Worm (Caenorhabditis elegans): ENCODE data around the gene spig-4.

DNA sequence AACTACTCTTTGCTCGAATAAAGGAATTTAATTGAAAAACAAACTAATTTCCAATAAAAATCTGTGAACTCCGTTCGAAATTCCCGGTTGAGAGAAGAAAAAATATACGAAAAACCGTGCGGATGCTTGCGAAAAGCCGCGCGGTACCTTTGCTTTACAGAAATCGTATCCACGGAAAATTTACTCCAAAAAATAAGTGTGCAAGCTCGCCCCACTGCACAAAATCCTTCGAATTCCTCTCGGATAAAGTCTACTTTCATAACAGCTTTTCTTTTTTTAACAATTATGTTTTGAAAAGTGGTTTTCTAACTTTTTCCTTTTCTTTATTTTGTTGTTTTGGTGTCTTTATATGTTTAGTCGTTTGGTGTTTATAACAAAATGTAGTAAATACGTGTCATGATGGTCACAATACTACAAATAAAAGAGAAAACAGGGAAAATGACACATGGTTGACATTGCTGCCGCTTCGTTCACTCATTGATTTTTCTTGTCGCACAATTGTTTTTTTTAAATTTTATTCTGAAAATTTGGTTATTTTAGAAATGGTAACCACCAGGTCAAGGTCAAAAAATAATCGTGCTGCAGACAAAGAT is 40.7 kb upstream of the spig-4 start, which contains the start of gene cept-2:
- TF ChIP-seq ama-1 (optimal IDR thresholded peaks at IDR 0.05) (no peak), tbx-11 (GFP tag; IDR thresholded peaks at IDR 0.05) (no peak), tbx-37 (GFP tag; conservative IDR thresholded peaks at IDR 0.05) (peak; percentile 19; the same call in 1 of the 2 replicates), scrt-1 (GFP tag; IDR thresholded peaks at IDR 0.05) (no peak), pes-1 (GFP tag; IDR thresholded peaks at IDR 0.05) (no peak), ceh-36 (tag; optimal IDR thresholded peaks at IDR 0.05) (no peak), ceh-13 (GFP tag; optimal IDR thresholded peaks at IDR 0.05) (no peak), F13C5.2 (tag; optimal IDR thresholded peaks at IDR 0.05) (peak; percentile 75), ets-7 (tag; optimal IDR thresholded peaks at IDR 0.05) (peak; percentile 28), sea-1 (GFP tag; conservative IDR thresholded peaks at IDR 0.05) (no peak), hnd-1 (tag; optimal IDR thresholded peaks at IDR 0.05) (no peak), B0310.2 (tag; optimal IDR thresholded peaks at IDR 0.05) (no peak), flt-1 (GFP tag; IDR thresholded peaks at IDR 0.05) (no peak)

Data from whole organism, early embryonic.